Worm (Caenorhabditis elegans) whole organism, mixed stage, embryonic: Measurements from ENCODE around the gene Y67A10A.7.

ENCODE experiments used
- M03D4.4 ChIP-seq: sonication (generic microtip); optimal IDR thresholded peaks from 2 replicates; lab custom pipeline; 2017; ENCODE audit warnings: mild to moderate bottlenecking, missing genetic modification characterization, missing compliant biosample characterization
- bed-3 ChIP-seq: fragments of 200-800 bp; sonication (Bioruptor generic); optimal IDR thresholded peaks from 3 replicates; lab custom pipeline; 2018; ENCODE audit warnings: mild to moderate bottlenecking, missing genetic modification characterization, moderate library complexity, missing compliant biosample characterization
- blmp-1 ChIP-seq: fragments of 150-350 bp; optimal IDR thresholded peaks from 2 replicates; lab custom pipeline; 2014; ENCODE audit warnings: missing biosample characterization, missing genetic modification characterization
- ceh-39 ChIP-seq: fragments of 150-350 bp; optimal IDR thresholded peaks from 2 replicates; lab custom pipeline; 2014; ENCODE audit warnings: missing biosample characterization, missing genetic modification characterization
- ceh-43 ChIP-seq: fragments of 200-800 bp; sonication (Bioruptor generic); optimal IDR thresholded peaks from 2 replicates; lab custom pipeline; 2018; ENCODE audit warnings: mild to moderate bottlenecking, missing genetic modification characterization, moderate library complexity, missing compliant biosample characterization
- ceh-83 ChIP-seq: fragments of 200-800 bp; sonication (Bioruptor generic); optimal IDR thresholded peaks from 2 replicates; lab custom pipeline; 2018; ENCODE audit warnings: mild to moderate bottlenecking, missing genetic modification characterization, missing compliant biosample characterization
- ces-1 ChIP-seq: fragments of 150-350 bp; optimal IDR thresholded peaks from 2 replicates; lab custom pipeline; 2014; ENCODE audit warnings: missing biosample characterization, missing genetic modification reagents, missing genetic modification characterization
- cnd-1 ChIP-seq: fragments of 200-800 bp; sonication (Bioruptor generic); optimal IDR thresholded peaks from 2 replicates; lab custom pipeline; 2018; ENCODE audit warnings: mild to moderate bottlenecking, missing genetic modification characterization, missing compliant biosample characterization
- drap-1 ChIP-seq: fragments of 200-800 bp; sonication (Bioruptor generic); optimal IDR thresholded peaks from 3 replicates; lab custom pipeline; 2018; ENCODE audit warnings: mild to moderate bottlenecking, missing genetic modification characterization, missing compliant biosample characterization
- elt-3 ChIP-seq: fragments of 150-350 bp; optimal IDR thresholded peaks from 2 replicates; lab custom pipeline; 2014; ENCODE audit warnings: missing biosample characterization, missing genetic modification characterization
- flh-1 ChIP-seq: fragments of 200-800 bp; sonication (Bioruptor generic); optimal IDR thresholded peaks from 2 replicates; lab custom pipeline; 2018; ENCODE audit warnings: mild to moderate bottlenecking, missing genetic modification characterization, moderate library complexity, missing compliant biosample characterization
- hlh-1 ChIP-seq: fragments of 150-350 bp; optimal IDR thresholded peaks from 2 replicates; lab custom pipeline; 2014; ENCODE audit warnings: missing biosample characterization, missing genetic modification reagents, missing genetic modification characterization
- mab-5 ChIP-seq: fragments of 150-350 bp; optimal IDR thresholded peaks from 2 replicates; lab custom pipeline; 2014; ENCODE audit warnings: missing biosample characterization, missing genetic modification characterization
- mep-1 ChIP-seq: fragments of 150-350 bp; optimal IDR thresholded peaks from 2 replicates; lab custom pipeline; 2017; ENCODE audit warnings: missing biosample characterization, missing genetic modification reagents, missing genetic modification characterization, inconsistent platforms
- mls-2 ChIP-seq: sonication (generic microtip); optimal IDR thresholded peaks from 2 replicates; lab custom pipeline; 2016; ENCODE audit warnings: mild to moderate bottlenecking, missing genetic modification characterization, moderate library complexity, missing compliant biosample characterization
- nhr-12 ChIP-seq: fragments of 150-350 bp; optimal IDR thresholded peaks from 2 replicates; lab custom pipeline; 2014; ENCODE audit warnings: missing biosample characterization, missing genetic modification characterization
- nhr-2 ChIP-seq: fragments of 150-350 bp; optimal IDR thresholded peaks from 2 replicates; lab custom pipeline; 2014; ENCODE audit warnings: missing biosample characterization, missing genetic modification characterization
- nhr-237 ChIP-seq: fragments of 150-350 bp; optimal IDR thresholded peaks from 2 replicates; lab custom pipeline; 2014; ENCODE audit warnings: missing biosample characterization, missing genetic modification characterization
- nhr-28 ChIP-seq: fragments of 150-350 bp; optimal IDR thresholded peaks from 2 replicates; lab custom pipeline; 2014; ENCODE audit warnings: missing biosample characterization, missing genetic modification characterization
- nhr-76 ChIP-seq: sonication (generic microtip); optimal IDR thresholded peaks from 2 replicates; lab custom pipeline; 2017; ENCODE audit warnings: missing biosample characterization, missing genetic modification characterization
- pha-4 ChIP-seq: fragments of 150-350 bp; optimal IDR thresholded peaks from 2 replicates; lab custom pipeline; 2018; ENCODE audit warnings: missing biosample characterization, missing genetic modification reagents, missing genetic modification characterization
- sem-2 ChIP-seq: fragments of 200-800 bp; sonication (Bioruptor generic); optimal IDR thresholded peaks from 2 replicates; lab custom pipeline; 2018; ENCODE audit warnings: mild to moderate bottlenecking, missing genetic modification characterization, missing compliant biosample characterization
- sptf-1 ChIP-seq: sonication (generic microtip); optimal IDR thresholded peaks from 2 replicates; lab custom pipeline; 2017; ENCODE audit warnings: mild to moderate bottlenecking, missing genetic modification characterization, moderate library complexity, missing compliant biosample characterization
- unc-39 ChIP-seq: fragments of 150-350 bp; optimal IDR thresholded peaks from 2 replicates; lab custom pipeline; 2014; ENCODE audit warnings: missing biosample characterization, missing genetic modification characterization
- unc-62 ChIP-seq: fragments of 150-350 bp; optimal IDR thresholded peaks from 2 replicates; lab custom pipeline; 2014; ENCODE audit warnings: missing biosample characterization, missing genetic modification reagents, missing genetic modification characterization
- zip-8 ChIP-seq: fragments of 150-350 bp; optimal IDR thresholded peaks from 2 replicates; lab custom pipeline; 2014; ENCODE audit warnings: missing biosample characterization, missing genetic modification characterization
- ztf-11 ChIP-seq: fragments of 150-350 bp; optimal IDR thresholded peaks from 2 replicates; lab custom pipeline; 2014; ENCODE audit warnings: missing biosample characterization, missing genetic modification characterization

The Y67A10A.7 gene

DNA sequence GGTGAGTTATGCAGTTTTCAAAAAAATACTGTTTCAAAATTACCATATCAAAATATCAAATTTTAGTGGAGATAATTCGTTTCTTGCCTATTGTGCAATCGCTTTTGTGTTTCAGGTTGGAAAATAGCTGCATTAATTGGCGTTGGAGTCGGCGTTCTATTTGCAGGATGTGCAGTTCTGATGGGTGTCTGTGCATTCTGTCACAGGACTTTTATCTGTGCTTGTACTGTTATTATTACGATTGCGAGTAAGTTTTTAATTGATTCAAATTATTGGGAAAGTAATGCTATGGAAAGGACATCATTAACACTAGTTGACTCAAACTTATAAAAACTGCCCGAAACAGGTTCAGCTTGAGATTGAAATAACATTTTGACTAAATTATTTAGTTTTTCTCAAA is 20.9 kb downstream of the Y67A10A.7 start:
- TF ChIP-seq nhr-2 (no peak), M03D4.4 (tag; lab: Kevin White, UChicago) (no peak), unc-39 (tag; lab: Kevin White, UChicago) (no peak), drap-1 (GFP tag; lab: Kevin White, UChicago) (no peak), nhr-76 (tag; lab: Kevin White, UChicago) (no peak), nhr-28 (tag; lab: Kevin White, UChicago) (no peak), ceh-39 (no peak), zip-8 (tag; lab: Kevin White, UChicago) (no peak), ztf-11 (tag; lab: Kevin White, UChicago) (no peak), cnd-1 (no peak), sptf-1 (tag; lab: Kevin White, UChicago) (no peak), hlh-1 (tag; lab: Kevin White, UChicago) (no peak), elt-3 (tag; lab: Kevin White, UChicago) (no peak), pha-4 (tag; lab: Kevin White, UChicago) (no peak), mep-1 (no peak), blmp-1 (tag; lab: Kevin White, UChicago) (no peak)

DNA sequence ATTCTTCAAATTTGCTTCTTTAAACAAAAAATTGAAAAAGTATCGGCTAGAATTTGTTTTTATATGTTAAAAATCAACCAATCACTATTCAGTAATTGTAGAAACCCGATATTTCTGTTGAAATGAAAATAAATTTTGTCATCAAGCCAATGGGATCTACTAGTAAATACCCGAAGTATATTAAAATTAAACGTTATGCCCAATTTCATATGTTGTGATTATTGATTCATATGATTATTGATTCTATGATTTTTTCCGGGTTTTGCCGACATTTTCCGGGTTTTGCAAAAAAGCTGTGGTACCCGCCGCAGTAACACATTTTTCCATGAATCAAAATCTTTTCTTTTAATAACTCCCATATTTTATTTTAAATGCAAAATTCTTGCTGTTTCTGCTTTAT is 21.6 kb downstream of the Y67A10A.7 start:
- TF ChIP-seq nhr-2, result no peak
- TF ChIP-seq drap-1 (GFP tag; lab: Kevin White, UChicago), result no peak
- no peak for TF ChIP-seq flh-1 (GFP tag; lab: Kevin White, UChicago)
- no peak for TF ChIP-seq blmp-1 (tag; lab: Kevin White, UChicago)

DNA sequence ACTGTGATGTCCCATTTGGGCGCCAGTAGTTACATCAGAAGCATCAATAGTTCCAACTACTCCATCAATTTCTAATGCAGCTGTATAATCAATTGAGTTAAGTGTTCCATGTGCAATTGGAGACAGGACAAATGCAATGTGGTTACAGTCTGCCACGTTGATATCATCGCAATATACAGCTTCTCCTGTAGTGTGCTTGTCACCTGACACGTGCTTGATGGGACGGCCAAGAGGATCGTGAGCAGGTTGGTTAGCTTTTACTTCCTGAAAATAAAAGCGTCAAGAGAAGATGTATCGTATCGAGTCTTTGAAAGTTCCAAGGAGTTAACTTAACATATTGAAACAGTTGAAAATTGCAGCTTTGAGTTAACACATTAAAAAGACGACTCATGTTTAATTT is 34.7 kb downstream of the Y67A10A.7 start:
- TF ChIP-seq flh-1 (GFP tag; lab: Kevin White, UChicago) (no peak), hlh-1 (tag; lab: Kevin White, UChicago) (no peak), pha-4 (tag; lab: Kevin White, UChicago) (no peak), elt-3 (tag; lab: Kevin White, UChicago) (no peak), bed-3 (no peak), M03D4.4 (tag; lab: Kevin White, UChicago) (no peak)

DNA sequence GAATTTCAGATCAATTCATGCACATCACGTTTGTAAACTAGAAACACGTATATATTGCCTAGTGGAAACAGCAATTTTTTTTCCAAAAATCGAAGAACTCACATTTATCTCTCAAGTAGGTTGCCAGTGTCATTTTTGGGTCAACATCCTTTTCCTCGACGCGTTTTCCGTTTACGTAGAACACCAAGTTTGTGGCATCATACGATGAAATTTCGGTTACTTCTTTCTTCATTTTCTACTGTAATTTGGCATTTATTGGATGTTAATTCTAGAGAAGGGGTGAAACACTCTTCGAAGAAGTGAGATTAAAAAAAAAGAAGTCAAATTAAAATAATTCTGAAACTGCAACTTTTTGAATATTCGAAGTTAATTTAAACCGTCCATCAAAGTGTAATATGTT is 38.7 kb downstream of the Y67A10A.7 start, which contains the start of gene xdh-1:
TSS of gene xdh-1 (minus strand) at position 240 of the 400 bp plus-strand sequence.
- TF ChIP-seq drap-1 (GFP tag; lab: Kevin White, UChicago) (no peak), sem-2 (GFP tag; lab: Kevin White, UChicago) (no peak), ces-1 (GFP tag; lab: Kevin White, UChicago) (no peak), nhr-237 (tag; lab: Kevin White, UChicago) (no peak), ztf-11 (tag; lab: Kevin White, UChicago) (no peak), elt-3 (tag; lab: Kevin White, UChicago) (no peak)

DNA sequence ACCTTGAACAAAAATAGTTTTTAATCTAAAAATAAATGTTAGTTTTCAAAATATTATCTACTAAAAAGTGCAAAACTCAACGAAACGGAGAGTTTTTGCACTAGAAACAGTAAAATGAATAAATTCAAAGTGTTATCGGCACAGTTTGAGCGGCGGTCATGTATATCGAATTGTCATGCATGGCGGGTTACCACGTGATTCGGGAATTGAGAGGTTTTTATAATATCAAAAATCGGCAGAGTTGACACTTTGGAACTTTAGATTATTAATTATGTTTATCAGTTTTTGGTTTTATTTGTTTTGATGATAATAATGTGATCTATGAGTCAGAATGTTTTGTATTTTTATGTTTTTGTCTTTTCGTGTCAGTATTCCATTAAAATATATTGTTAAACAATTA is 39.5 kb downstream of the Y67A10A.7 start:
- TF ChIP-seq flh-1 (GFP tag; lab: Kevin White, UChicago), result no peak
- TF ChIP-seq unc-39 (tag; lab: Kevin White, UChicago), result no peak
- no peak for TF ChIP-seq cnd-1
- TF ChIP-seq elt-3 (tag; lab: Kevin White, UChicago), result no peak
- no peak for TF ChIP-seq sptf-1 (tag; lab: Kevin White, UChicago)
- TF ChIP-seq nhr-12 (tag; lab: Kevin White, UChicago), result no peak
- no peak for TF ChIP-seq ces-1 (GFP tag; lab: Kevin White, UChicago)
- TF ChIP-seq ceh-83 (GFP tag; lab: Kevin White, UChicago), result no peak
- no peak for TF ChIP-seq pha-4 (tag; lab: Kevin White, UChicago)
- TF ChIP-seq drap-1 (GFP tag; lab: Kevin White, UChicago), result no peak
- TF ChIP-seq M03D4.4 (tag; lab: Kevin White, UChicago), result no peak
- no peak for TF ChIP-seq nhr-237 (tag; lab: Kevin White, UChicago)
- TF ChIP-seq zip-8 (tag; lab: Kevin White, UChicago), result no peak
- TF ChIP-seq blmp-1 (tag; lab: Kevin White, UChicago), result no peak
- no peak for TF ChIP-seq unc-62 (GFP tag; lab: Kevin White, UChicago)

DNA sequence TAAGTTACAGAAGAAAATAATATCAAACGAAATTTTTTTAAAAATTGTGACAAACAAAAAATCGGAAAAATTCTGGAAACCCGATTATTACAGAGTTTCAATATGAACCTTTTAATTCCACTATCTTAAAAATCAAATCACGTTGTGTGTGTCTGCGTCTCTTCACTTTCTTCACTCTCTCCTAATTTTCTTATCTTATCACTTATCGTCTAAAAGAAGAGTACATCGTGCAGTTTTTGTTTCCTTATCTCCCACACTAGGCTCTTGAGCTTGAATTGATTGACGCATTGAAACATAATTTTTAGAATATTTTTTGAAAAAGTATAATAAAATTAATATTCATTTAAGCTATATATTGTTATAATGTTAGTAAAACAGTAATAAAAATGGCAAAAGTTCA is 40.3 kb downstream of the Y67A10A.7 start:
- TF ChIP-seq mls-2 (tag; lab: Kevin White, UChicago), result no peak
- TF ChIP-seq nhr-2, result no peak
- TF ChIP-seq zip-8 (tag; lab: Kevin White, UChicago), result no peak
- TF ChIP-seq nhr-237 (tag; lab: Kevin White, UChicago), result no peak
- TF ChIP-seq elt-3 (tag; lab: Kevin White, UChicago), result no peak

DNA sequence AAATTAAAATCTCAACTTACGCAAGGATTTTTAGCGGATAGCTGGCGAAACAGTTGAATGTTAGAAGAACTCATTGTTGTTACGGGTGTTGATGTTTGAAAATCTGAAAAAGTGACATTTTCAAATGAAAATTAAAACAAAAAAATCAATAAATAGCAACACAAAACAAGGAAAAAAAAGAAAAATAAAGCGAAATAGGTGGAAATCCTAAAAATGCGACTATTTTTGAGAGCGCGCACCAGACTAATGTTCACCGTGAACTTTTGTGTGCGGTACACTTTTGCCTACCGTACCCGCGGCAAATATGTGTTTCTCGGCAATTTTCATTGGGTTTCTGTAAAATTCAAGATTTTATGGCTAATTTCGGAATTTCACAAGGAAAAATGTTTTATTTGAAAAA is 43.2 kb downstream of the Y67A10A.7 start, which contains the start of gene F55B11.6:
TSS of gene F55B11.6 (minus strand) at position 101 of the 400 bp plus-strand sequence.
- TF ChIP-seq nhr-237 (tag; lab: Kevin White, UChicago), result no peak
- TF ChIP-seq sptf-1 (tag; lab: Kevin White, UChicago), result no peak
- TF ChIP-seq ceh-43 (GFP tag; lab: Kevin White, UChicago), result no peak
- TF ChIP-seq mab-5 (tag; lab: Kevin White, UChicago), result no peak
- no peak for TF ChIP-seq ztf-11 (tag; lab: Kevin White, UChicago)
